Fruit fly (Drosophila melanogaster) whole organism, prepupa: ENCODE results near the gene sens-2.

Experiments
- Blimp-1 ChIP-seq: fragments of 200-800 bp; sonication (Bioruptor generic); optimal IDR thresholded peaks from 3 replicates; lab custom pipeline; 2017; ENCODE audit warnings: missing biosample characterization, missing genetic modification characterization, mild to moderate bottlenecking, moderate library complexity, missing genetic modification reagents
- CG10631 ChIP-seq: fragments of 200-800 bp; sonication (Bioruptor generic); optimal IDR thresholded peaks from 2 replicates; lab custom pipeline; 2016; ENCODE audit warnings: missing biosample characterization, missing genetic modification characterization
- CG10669 ChIP-seq: fragments of 200-800 bp; sonication (Bioruptor generic); optimal IDR thresholded peaks from 3 replicates; lab custom pipeline; 2018; ENCODE audit warnings: missing biosample characterization, mild to moderate bottlenecking, missing genetic modification characterization, moderate library complexity
- CG11762 ChIP-seq: fragments of 200-800 bp; sonication (Bioruptor generic); optimal IDR thresholded peaks from 3 replicates; lab custom pipeline; 2016; ENCODE audit warnings: missing biosample characterization, missing genetic modification characterization; ENCODE audit not compliant: insufficient read depth
- CG11902 ChIP-seq: fragments of 200-800 bp; sonication (Bioruptor generic); optimal IDR thresholded peaks from 3 replicates; lab custom pipeline; 2016; ENCODE audit warnings: missing biosample characterization, missing genetic modification characterization
- CG15336 ChIP-seq: fragments of 200-800 bp; sonication (Bioruptor generic); IDR thresholded peaks from 2 replicates; pipeline ENCODE4 v1.3.6; 2022; ENCODE audit warnings: missing biosample characterization, missing genetic modification characterization
- CG1621 ChIP-seq: fragments of 200-800 bp; sonication (Bioruptor generic); optimal IDR thresholded peaks from 3 replicates; lab custom pipeline; 2018; ENCODE audit warnings: missing biosample characterization, mild to moderate bottlenecking, missing genetic modification characterization
- CG16779 ChIP-seq: fragments of 200-800 bp; sonication (Bioruptor generic); optimal IDR thresholded peaks from 3 replicates; lab custom pipeline; 2017; ENCODE audit warnings: missing biosample characterization, mild to moderate bottlenecking, missing genetic modification characterization
- CG3032 ChIP-seq: fragments of 200-800 bp; optimal IDR thresholded peaks from 2 replicates; lab custom pipeline; 2019; ENCODE audit warnings: missing biosample characterization, mild to moderate bottlenecking, missing genetic modification characterization, moderate library complexity
- CG32006 ChIP-seq: fragments of 200-800 bp; sonication (Bioruptor generic); optimal IDR thresholded peaks from 3 replicates; lab custom pipeline; 2017; ENCODE audit warnings: missing biosample characterization, mild to moderate bottlenecking, missing genetic modification characterization
- CG34406 ChIP-seq: fragments of 200-800 bp; sonication (Bioruptor generic); optimal IDR thresholded peaks from 3 replicates; lab custom pipeline; 2016; ENCODE audit warnings: missing biosample characterization, missing genetic modification characterization
- CG6276 ChIP-seq: fragments of 200-800 bp; sonication (Bioruptor generic); optimal IDR thresholded peaks from 2 replicates; lab custom pipeline; 2017; ENCODE audit warnings: missing biosample characterization, mild to moderate bottlenecking, missing genetic modification characterization
- CG8319 ChIP-seq: fragments of 200-800 bp; sonication (Bioruptor generic); optimal IDR thresholded peaks from 3 replicates; lab custom pipeline; 2016; ENCODE audit warnings: missing biosample characterization, missing genetic modification characterization
- CG8632 ChIP-seq: fragments of 200-800 bp; sonication (Bioruptor generic); optimal IDR thresholded peaks from 3 replicates; lab custom pipeline; 2016; ENCODE audit warnings: missing biosample characterization, missing genetic modification characterization
- CG9139 ChIP-seq: fragments of 200-800 bp; sonication (Bioruptor generic); optimal IDR thresholded peaks from 3 replicates; lab custom pipeline; 2017; ENCODE audit warnings: missing biosample characterization, mild to moderate bottlenecking, missing genetic modification characterization
- Eip78C ChIP-seq: fragments of 200-800 bp; sonication (Bioruptor generic); peaks from one replicate; lab custom pipeline; 2016; ENCODE audit warnings: missing biosample characterization, missing genetic modification characterization
- Eip93F ChIP-seq: fragments of 200-800 bp; sonication (Bioruptor generic); optimal IDR thresholded peaks from 2 replicates; lab custom pipeline; 2016; ENCODE audit warnings: missing biosample characterization, mild to moderate bottlenecking, missing genetic modification characterization
- Ets96B ChIP-seq: fragments of 200-800 bp; optimal IDR thresholded peaks from 2 replicates; lab custom pipeline; 2019; ENCODE audit warnings: missing biosample characterization, mild to moderate bottlenecking, missing genetic modification characterization, moderate library complexity
- Gug ChIP-seq: fragments of 200-800 bp; sonication (Bioruptor generic); IDR thresholded peaks from 2 replicates; pipeline ENCODE4 v1.3.6; 2022; ENCODE audit warnings: missing biosample characterization, missing genetic modification characterization
- Hr38 ChIP-seq: sonication (Bioruptor generic); optimal IDR thresholded peaks from 2 replicates; lab custom pipeline; 2016; ENCODE audit warnings: missing biosample characterization, missing genetic modification characterization
- Hr39 ChIP-seq: fragments of 200-800 bp; sonication (Bioruptor generic); optimal IDR thresholded peaks from 2 replicates; lab custom pipeline; 2016; ENCODE audit warnings: missing biosample characterization, missing genetic modification characterization
- Hr4 ChIP-seq: fragments of 200-800 bp; sonication (Bioruptor generic); optimal IDR thresholded peaks from 3 replicates; lab custom pipeline; 2016; ENCODE audit warnings: missing biosample characterization, missing genetic modification characterization
- Lpt ChIP-seq: fragments of 200-800 bp; sonication (Bioruptor generic); optimal IDR thresholded peaks from 3 replicates; lab custom pipeline; 2016; ENCODE audit warnings: missing biosample characterization, missing genetic modification characterization
- OdsH ChIP-seq: fragments of 200-800 bp; sonication (Bioruptor generic); optimal IDR thresholded peaks from 3 replicates; lab custom pipeline; 2016; ENCODE audit warnings: missing biosample characterization, missing genetic modification characterization
- Sox14 ChIP-seq: fragments of 200-800 bp; sonication (Bioruptor generic); optimal IDR thresholded peaks from 3 replicates; lab custom pipeline; 2016; ENCODE audit warnings: missing biosample characterization, missing genetic modification characterization
- cyc ChIP-seq: fragments of 200-800 bp; sonication (Bioruptor generic); optimal IDR thresholded peaks from 3 replicates; lab custom pipeline; 2016; ENCODE audit warnings: missing biosample characterization, missing genetic modification characterization
- dsx ChIP-seq: fragments of 200-800 bp; optimal IDR thresholded peaks from 3 replicates; lab custom pipeline; 2019; ENCODE audit warnings: missing biosample characterization, mild to moderate bottlenecking, missing genetic modification characterization, moderate library complexity; ENCODE audit not compliant: poor library complexity, severe bottlenecking
- eg ChIP-seq: fragments of 200-800 bp; sonication (Bioruptor generic); IDR thresholded peaks from 3 replicates; pipeline ENCODE4 v1.3.6; 2022; ENCODE audit warnings: missing biosample characterization, missing genetic modification characterization
- esn ChIP-seq: fragments of 200-800 bp; sonication (Bioruptor generic); optimal IDR thresholded peaks from 2 replicates; lab custom pipeline; 2016; ENCODE audit warnings: missing biosample characterization, mild to moderate bottlenecking, missing genetic modification characterization, moderate library complexity
- fd59A ChIP-seq: fragments of 200-800 bp; sonication (Bioruptor generic); optimal IDR thresholded peaks from 2 replicates; lab custom pipeline; 2017; ENCODE audit warnings: missing biosample characterization, mild to moderate bottlenecking, missing genetic modification characterization, missing genetic modification reagents
- fd85E ChIP-seq: fragments of 200-800 bp; sonication (Bioruptor generic); optimal IDR thresholded peaks from 3 replicates; lab custom pipeline; 2016; ENCODE audit warnings: missing biosample characterization, missing genetic modification characterization
- fkh ChIP-seq: fragments of 200-800 bp; sonication (Bioruptor generic); optimal IDR thresholded peaks from 3 replicates; lab custom pipeline; 2017; ENCODE audit warnings: missing biosample characterization, mild to moderate bottlenecking, missing genetic modification characterization, moderate library complexity
- lz ChIP-seq: fragments of 200-800 bp; sonication (Bioruptor generic); optimal IDR thresholded peaks from 3 replicates; lab custom pipeline; 2016; ENCODE audit warnings: missing biosample characterization, missing genetic modification characterization
- net ChIP-seq: fragments of 200-800 bp; sonication (Bioruptor generic); optimal IDR thresholded peaks from 3 replicates; lab custom pipeline; 2016; ENCODE audit warnings: missing biosample characterization, missing genetic modification characterization
- ss ChIP-seq, 2 experiments: fragments of 200-800 bp; sonication (Bioruptor generic); optimal IDR thresholded peaks; 2 replicates in 1 of 2; 3 replicates in 1 of 2; lab custom pipeline; 2017 to 2018; ENCODE audit warnings: mild to moderate bottlenecking in 2 of 2, missing biosample characterization in 2 of 2, missing genetic modification characterization in 2 of 2, moderate library complexity in 1 of 2
- svp ChIP-seq: fragments of 200-800 bp; sonication (Bioruptor generic); peaks from one replicate; lab custom pipeline; 2016; ENCODE audit warnings: missing biosample characterization, missing genetic modification characterization
- vri ChIP-seq: fragments of 200-800 bp; sonication (Bioruptor generic); optimal IDR thresholded peaks from 3 replicates; lab custom pipeline; 2016; ENCODE audit warnings: missing biosample characterization, mild to moderate bottlenecking, missing genetic modification characterization

Gene sens-2

DNA sequence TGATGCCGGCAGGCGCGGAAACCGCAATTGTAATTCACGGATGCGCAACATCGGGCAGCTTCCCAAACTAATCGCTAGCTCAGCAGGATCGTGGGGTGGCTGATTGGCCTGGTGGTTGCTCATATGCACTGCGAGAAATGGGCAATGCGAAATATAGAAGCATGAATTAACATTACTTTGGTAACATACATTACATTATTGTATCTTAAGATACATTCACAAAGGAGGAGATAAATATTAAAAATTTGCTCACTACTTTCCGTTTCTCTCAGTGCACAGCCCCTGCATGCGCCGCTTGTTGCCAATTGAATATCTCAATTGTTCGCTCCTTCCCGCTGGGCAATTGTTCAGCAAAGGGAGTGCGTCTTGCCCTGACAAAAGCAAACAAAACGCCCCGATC is 19.6 kb downstream of the sens-2 start (continued):
- TF ChIP-seq CG32006: no peak
- no peak for TF ChIP-seq CG8319 (GFP tag; lab: Kevin White, UChicago)
- no peak for TF ChIP-seq esn (GFP tag; lab: Kevin White, UChicago)
- TF ChIP-seq CG8632 (GFP tag; lab: Kevin White, UChicago): no peak
- TF ChIP-seq OdsH (GFP tag; lab: Kevin White, UChicago): no peak
- no peak for TF ChIP-seq CG9139 (GFP tag; lab: Kevin White, UChicago)
- TF ChIP-seq CG15336: no peak
- no peak for TF ChIP-seq Blimp-1 (GFP tag; lab: Kevin White, UChicago)

dm6 chr2L:6843434-6843833 is 21.7 kb downstream of the sens-2 start:
- TF ChIP-seq CG10669 (no peak), CG11762 (GFP tag; lab: Kevin White, UChicago) (no peak), cyc (GFP tag; lab: Kevin White, UChicago) (no peak), fkh (no peak), Eip78C (GFP tag; lab: Kevin White, UChicago) (no peak), CG16779 (tag; lab: Kevin White, UChicago) (no peak)

- TF ChIP-seq eg: no peak
- TF ChIP-seq CG6276: no peak
- TF ChIP-seq fd59A: no peak
- no peak for TF ChIP-seq vri
- TF ChIP-seq lz (GFP tag; lab: Kevin White, UChicago): no peak
These were observed 29.2 kb downstream of the sens-2 start for dm6 chr2L:6850963-6851362.

DNA sequence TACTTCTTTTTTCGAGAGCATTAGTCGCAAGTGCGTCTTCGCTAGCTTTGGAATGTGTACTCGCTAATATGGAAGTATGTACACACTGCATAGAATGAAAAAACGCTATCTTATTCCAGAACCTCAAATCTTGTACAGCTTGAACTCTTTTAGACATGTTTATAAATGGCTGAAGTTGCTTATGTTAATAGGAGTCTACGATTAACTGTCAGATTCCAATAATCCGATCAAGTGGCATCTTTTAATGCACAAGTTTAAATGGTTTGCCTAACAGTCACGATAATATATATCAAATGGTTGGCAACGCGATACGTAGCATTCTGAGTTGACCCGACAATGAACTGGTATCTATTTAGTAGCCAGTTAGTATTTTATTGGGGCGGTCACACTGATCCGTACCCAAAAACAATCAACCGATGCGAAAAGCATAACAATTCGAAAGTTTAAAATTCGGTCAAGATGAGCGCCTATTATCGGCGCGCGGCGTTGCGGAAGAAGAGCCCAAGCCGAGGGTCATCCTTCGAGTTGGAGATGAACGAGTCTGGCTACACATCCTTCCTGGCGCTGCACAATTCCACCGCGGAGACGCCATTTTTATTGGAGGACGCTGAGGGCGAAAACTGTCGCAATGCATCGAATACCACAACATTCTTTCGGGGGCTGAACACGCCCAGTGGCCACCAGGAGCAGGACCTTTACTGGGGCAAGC is 30.4 kb downstream of the sens-2 start, which contains the start of gene Rca1:
TSS of gene Rca1 (plus strand) at position 353 of the 709 bp plus-strand sequence.
- TF ChIP-seq Sox14 (GFP tag; lab: Kevin White, UChicago) (peak; percentile 26), CG34406 (GFP tag; lab: Kevin White, UChicago) (no peak), svp (GFP tag; lab: Kevin White, UChicago) (peak; percentile 95)

DNA sequence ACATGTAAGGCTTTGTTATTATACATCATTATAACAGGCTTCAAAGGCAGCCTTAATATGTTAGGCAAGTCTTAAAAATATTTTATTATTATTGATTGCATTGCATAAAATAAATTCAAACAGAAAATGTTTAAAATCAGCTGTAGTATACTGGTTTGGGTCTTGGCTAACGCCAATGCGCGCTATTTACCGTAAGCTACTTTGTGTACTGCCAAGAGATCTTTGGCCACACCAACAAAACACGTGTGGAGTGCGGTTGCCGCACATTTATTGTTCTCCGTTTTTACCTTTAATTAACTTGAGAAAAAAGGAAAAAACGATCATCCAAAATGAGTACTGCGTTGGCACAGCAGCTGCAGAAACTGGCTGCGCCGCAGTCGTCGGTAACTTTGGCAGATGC is 32.2 kb downstream of the sens-2 start:
- TF ChIP-seq Gug (GFP tag; lab: Robert Waterston, UW) (no peak), CG1621 (peak; percentile 100), dsx (GFP tag; lab: Kevin White, UChicago) (peak; percentile 98)
- TF ChIP-seq, all 60 proteins: peak for 2

dm6 chr2L:6868178-6868867 is 46.6 kb downstream of the sens-2 start:
- TF ChIP-seq CG9139 (GFP tag; lab: Kevin White, UChicago) (no peak), Hr39 (GFP tag; lab: Kevin White, UChicago) (no peak), cyc (GFP tag; lab: Kevin White, UChicago) (no peak), Eip93F (GFP tag; lab: Kevin White, UChicago) (no peak), CG8319 (GFP tag; lab: Kevin White, UChicago) (no peak), fd85E (GFP tag; lab: Kevin White, UChicago) (no peak)

dm6 chr2L:6870289-6870688 is 48.6 kb downstream of the sens-2 start, which contains the start of gene Nha1:
Gene Nha1, minus strand, starts transcription at chr2L:6870389.
- TF ChIP-seq Sox14 (GFP tag; lab: Kevin White, UChicago): no peak
- no peak for TF ChIP-seq ss (GFP tag; optimal IDR thresholded peaks at IDR 0.05; lab: Kevin White, UChicago)
- TF ChIP-seq net: no peak
- TF ChIP-seq esn (GFP tag; lab: Kevin White, UChicago): no peak
- TF ChIP-seq svp (GFP tag; lab: Kevin White, UChicago): no peak
- TF ChIP-seq fd59A: no peak
- no peak for TF ChIP-seq CG10631 (GFP tag; lab: Kevin White, UChicago)
- TF ChIP-seq Hr38 (GFP tag; lab: Kevin White, UChicago): no peak
- no peak for TF ChIP-seq Ets96B (tag; lab: Kevin White, UChicago)
- TF ChIP-seq vri: no peak
- no peak for TF ChIP-seq CG3032 (tag; lab: Kevin White, UChicago)
- TF ChIP-seq Lpt (GFP tag; lab: Kevin White, UChicago): no peak
- no peak for TF ChIP-seq CG15336
- TF ChIP-seq CG34406 (GFP tag; lab: Kevin White, UChicago): no peak
- no peak for TF ChIP-seq Hr4 (GFP tag; lab: Kevin White, UChicago)
- no peak for TF ChIP-seq CG11902
- no peak for TF ChIP-seq fd85E (GFP tag; lab: Kevin White, UChicago)
- TF ChIP-seq, all 60 proteins: peak for 0
